Worm (Caenorhabditis elegans): Measurements from ENCODE around the gene srp-7.

srp-7 gene

ce11 chrV:8217661-8218265 is 38.8 kb downstream of the srp-7 start, which contains the start of gene K07C11.8:
Gene K07C11.8 (minus strand): TSS chrV:8217884.
- no peak for TF ChIP-seq ceh-36 (tag; optimal IDR thresholded peaks at IDR 0.05)
- TF ChIP-seq flt-1 (GFP tag; IDR thresholded peaks at IDR 0.05) = no peak
- TF ChIP-seq sea-1 (GFP tag; conservative IDR thresholded peaks at IDR 0.05) = no peak
- TF ChIP-seq ceh-13 (GFP tag; optimal IDR thresholded peaks at IDR 0.05) = no peak
- no peak for TF ChIP-seq tbx-37 (GFP tag; conservative IDR thresholded peaks at IDR 0.05)
- no peak for TF ChIP-seq ets-7 (tag; optimal IDR thresholded peaks at IDR 0.05)
- TF ChIP-seq aly-1 (tag; optimal IDR thresholded peaks at IDR 0.05) = no peak
- no peak for TF ChIP-seq ama-1 (optimal IDR thresholded peaks at IDR 0.05)
- TF ChIP-seq hnd-1 (tag; optimal IDR thresholded peaks at IDR 0.05) = no peak
- no peak for TF ChIP-seq tbx-11 (GFP tag; IDR thresholded peaks at IDR 0.05)
- no peak for TF ChIP-seq hmbx-1 (tag; optimal IDR thresholded peaks at IDR 0.05)
- no peak for TF ChIP-seq F13C5.2 (tag; optimal IDR thresholded peaks at IDR 0.05)
- no peak for TF ChIP-seq B0310.2 (tag; optimal IDR thresholded peaks at IDR 0.05)
- TF ChIP-seq tra-4 (tag; optimal IDR thresholded peaks at IDR 0.05) = no peak
- no peak for TF ChIP-seq hmg-4 (GFP tag; optimal IDR thresholded peaks at IDR 0.05)

- no peak for TF ChIP-seq flt-1 (GFP tag; IDR thresholded peaks at IDR 0.05)
- TF ChIP-seq ceh-13 (GFP tag; optimal IDR thresholded peaks at IDR 0.05) = no peak
These were observed 40.6 kb downstream of the srp-7 start for ce11 chrV:8219550-8219949.

- TF ChIP-seq hmg-4 (GFP tag; optimal IDR thresholded peaks at IDR 0.05) (no peak), tra-4 (tag; optimal IDR thresholded peaks at IDR 0.05) (no peak), F13C5.2 (tag; optimal IDR thresholded peaks at IDR 0.05) (no peak), pes-1 (GFP tag; IDR thresholded peaks at IDR 0.05) (no peak), sea-1 (GFP tag; conservative IDR thresholded peaks at IDR 0.05) (no peak), ama-1 (optimal IDR thresholded peaks at IDR 0.05) (no peak), ets-7 (tag; optimal IDR thresholded peaks at IDR 0.05) (no peak), flt-1 (GFP tag; IDR thresholded peaks at IDR 0.05) (no peak), ceh-36 (tag; optimal IDR thresholded peaks at IDR 0.05) (no peak)
These were observed 42.2 kb downstream of the srp-7 start, which contains the start of the genes cogc-6 and air-1 for ce11 chrV:8221083-8221538. Gene cogc-6 (minus strand): TSS chrV:8221316. Gene air-1 (plus strand): TSS chrV:8221488.

- TF ChIP-seq ets-7 (tag; optimal IDR thresholded peaks at IDR 0.05) (no peak), ama-1 (optimal IDR thresholded peaks at IDR 0.05) (peak; percentile 22), B0310.2 (tag; optimal IDR thresholded peaks at IDR 0.05) (no peak), hmg-4 (GFP tag; optimal IDR thresholded peaks at IDR 0.05) (no peak)
These were observed 44.5 kb downstream of the srp-7 start for ce11 chrV:8223417-8223816.

- TF ChIP-seq ceh-13 (GFP tag; optimal IDR thresholded peaks at IDR 0.05) (no peak), hmg-4 (GFP tag; optimal IDR thresholded peaks at IDR 0.05) (no peak), ets-7 (tag; optimal IDR thresholded peaks at IDR 0.05) (no peak), F13C5.2 (tag; optimal IDR thresholded peaks at IDR 0.05) (no peak), flt-1 (GFP tag; IDR thresholded peaks at IDR 0.05) (no peak), tbx-37 (GFP tag; conservative IDR thresholded peaks at IDR 0.05) (no peak), sea-1 (GFP tag; conservative IDR thresholded peaks at IDR 0.05) (no peak), scrt-1 (GFP tag; IDR thresholded peaks at IDR 0.05) (no peak), hmbx-1 (tag; optimal IDR thresholded peaks at IDR 0.05) (no peak), pes-1 (GFP tag; IDR thresholded peaks at IDR 0.05) (no peak), ama-1 (optimal IDR thresholded peaks at IDR 0.05) (no peak), ceh-36 (tag; optimal IDR thresholded peaks at IDR 0.05) (no peak)
These were observed 45.7 kb downstream of the srp-7 start, which contains the start of gene pax-1 for ce11 chrV:8224634-8225033. Gene pax-1 (plus strand): TSS chrV:8224934.

- TF ChIP-seq scrt-1 (GFP tag; IDR thresholded peaks at IDR 0.05) (no peak), F13C5.2 (tag; optimal IDR thresholded peaks at IDR 0.05) (no peak), hmg-4 (GFP tag; optimal IDR thresholded peaks at IDR 0.05) (no peak), B0310.2 (tag; optimal IDR thresholded peaks at IDR 0.05) (no peak), aly-1 (tag; optimal IDR thresholded peaks at IDR 0.05) (no peak), hmbx-1 (tag; optimal IDR thresholded peaks at IDR 0.05) (no peak), ceh-13 (GFP tag; optimal IDR thresholded peaks at IDR 0.05) (no peak), hnd-1 (tag; optimal IDR thresholded peaks at IDR 0.05) (no peak), tbx-37 (GFP tag; conservative IDR thresholded peaks at IDR 0.05) (no peak), ama-1 (optimal IDR thresholded peaks at IDR 0.05) (no peak), pes-1 (GFP tag; IDR thresholded peaks at IDR 0.05) (no peak), ceh-36 (tag; optimal IDR thresholded peaks at IDR 0.05) (no peak), flt-1 (GFP tag; IDR thresholded peaks at IDR 0.05) (no peak), ets-7 (tag; optimal IDR thresholded peaks at IDR 0.05) (no peak)
These were observed 47.9 kb downstream of the srp-7 start, which contains the start of gene K07C11.10 for ce11 chrV:8226812-8227211. Gene K07C11.10 (minus strand): TSS chrV:8226912.

- peak; percentile 23 for TF ChIP-seq hmg-4 (GFP tag; optimal IDR thresholded peaks at IDR 0.05)
- no peak for TF ChIP-seq hmbx-1 (tag; optimal IDR thresholded peaks at IDR 0.05)
- TF ChIP-seq tra-4 (tag; optimal IDR thresholded peaks at IDR 0.05) = no peak
- peak; percentile 57 for TF ChIP-seq F13C5.2 (tag; optimal IDR thresholded peaks at IDR 0.05)
- TF ChIP-seq aly-1 (tag; optimal IDR thresholded peaks at IDR 0.05) = peak; percentile 8
- peak; percentile 30; the same call in 1 of the 2 replicates for TF ChIP-seq tbx-11 (GFP tag; IDR thresholded peaks at IDR 0.05)
- peak; percentile 73 for TF ChIP-seq ama-1 (optimal IDR thresholded peaks at IDR 0.05)
These were observed 49.8 kb downstream of the srp-7 start for ce11 chrV:8228712-8229119.

- no peak for TF ChIP-seq ceh-36 (tag; optimal IDR thresholded peaks at IDR 0.05)
- no peak for TF ChIP-seq aly-1 (tag; optimal IDR thresholded peaks at IDR 0.05)
- peak; percentile 19 for TF ChIP-seq hmg-4 (GFP tag; optimal IDR thresholded peaks at IDR 0.05)
- no peak for TF ChIP-seq B0310.2 (tag; optimal IDR thresholded peaks at IDR 0.05)
- no peak for TF ChIP-seq pes-1 (GFP tag; IDR thresholded peaks at IDR 0.05)
- no peak for TF ChIP-seq ets-7 (tag; optimal IDR thresholded peaks at IDR 0.05)
- TF ChIP-seq F13C5.2 (tag; optimal IDR thresholded peaks at IDR 0.05) = no peak
- no peak for TF ChIP-seq hmbx-1 (tag; optimal IDR thresholded peaks at IDR 0.05)
- TF ChIP-seq tbx-11 (GFP tag; IDR thresholded peaks at IDR 0.05) = no peak
- no peak for TF ChIP-seq sea-1 (GFP tag; conservative IDR thresholded peaks at IDR 0.05)
- TF ChIP-seq hnd-1 (tag; optimal IDR thresholded peaks at IDR 0.05) = no peak
- 0 out of 2 replicates have a peak, but pooled peaks have one; percentile 22 for TF ChIP-seq tbx-37 (GFP tag; conservative IDR thresholded peaks at IDR 0.05)
- no peak for TF ChIP-seq tra-4 (tag; optimal IDR thresholded peaks at IDR 0.05)
- no peak for TF ChIP-seq ama-1 (optimal IDR thresholded peaks at IDR 0.05)
- 0 out of 2 replicates have a peak, but pooled peaks have one; percentile 44 for TF ChIP-seq flt-1 (GFP tag; IDR thresholded peaks at IDR 0.05)
- TF ChIP-seq ceh-13 (GFP tag; optimal IDR thresholded peaks at IDR 0.05) = no peak
- TF ChIP-seq scrt-1 (GFP tag; IDR thresholded peaks at IDR 0.05) = peak; percentile 60; the same call in 1 of the 2 replicates
These were observed 51.1 kb downstream of the srp-7 start for ce11 chrV:8230056-8230455.

Measured in whole organism, early embryonic.